Fruit fly (Drosophila melanogaster): ENCODE results near the gene Pcif1.

- TF ChIP-seq CG5204 (GFP tag; optimal IDR thresholded peaks at IDR 0.05): no peak
- TF ChIP-seq CG33017 (tag; optimal IDR thresholded peaks at IDR 0.05): no peak
- no peak for TF ChIP-seq CG7045 (GFP tag; optimal IDR thresholded peaks at IDR 0.05)
Measured at dm6 chr3L:20748577-20748976, 37.4 kb downstream of the Pcif1 start.

All from whole organism, adult.